Fruit fly (Drosophila melanogaster) whole organism, embryonic: Measurements from ENCODE around the gene Ccz1.
A peak's percentile ranks its signal among the peaks of the same experiment; 100 is the strongest.

Experiments used
- Blimp-1 ChIP-seq: fragments of 200-800 bp; sonication (Bioruptor generic); optimal IDR thresholded peaks from 3 replicates; lab custom pipeline; 2018; ENCODE audit warnings: missing biosample characterization, missing genetic modification characterization, mild to moderate bottlenecking, moderate library complexity, missing genetic modification reagents
- CG10274 ChIP-seq: fragments of 200-800 bp; sonication (Bioruptor generic); optimal IDR thresholded peaks from 3 replicates; lab custom pipeline; 2017; ENCODE audit warnings: missing biosample characterization, mild to moderate bottlenecking, missing genetic modification characterization
- CG11456 ChIP-seq: fragments of 200-800 bp; sonication (Bioruptor generic); IDR thresholded peaks from 3 replicates; pipeline ENCODE4 v1.3.6; 2022; ENCODE audit warnings: missing biosample characterization, missing genetic modification characterization
- CG12071 ChIP-seq: fragments of 200-800 bp; sonication (Bioruptor generic); optimal IDR thresholded peaks from 3 replicates; lab custom pipeline; 2018; ENCODE audit warnings: missing biosample characterization, mild to moderate bottlenecking, missing genetic modification characterization
- CG13775 ChIP-seq: fragments of 200-800 bp; sonication (Bioruptor generic); optimal IDR thresholded peaks from 3 replicates; lab custom pipeline; 2017; ENCODE audit warnings: missing biosample characterization, mild to moderate bottlenecking, missing genetic modification characterization
- CG14014 ChIP-seq: fragments of 200-800 bp; sonication (Bioruptor generic); IDR thresholded peaks from 2 replicates; pipeline ENCODE4 v1.3.6; 2022; ENCODE audit warnings: missing biosample characterization, missing genetic modification characterization
- CG14710 ChIP-seq: fragments of 200-800 bp; sonication (Bioruptor generic); optimal IDR thresholded peaks from 3 replicates; lab custom pipeline; 2019; ENCODE audit warnings: missing biosample characterization, mild to moderate bottlenecking, missing genetic modification characterization, moderate library complexity
- CG1832 ChIP-seq: fragments of 200-800 bp; sonication (Bioruptor generic); optimal IDR thresholded peaks from 2 replicates; lab custom pipeline; 2017; ENCODE audit warnings: missing biosample characterization, mild to moderate bottlenecking, missing genetic modification characterization, inconsistent platforms
- CG2712 ChIP-seq: fragments of 200-800 bp; optimal IDR thresholded peaks from 3 replicates; lab custom pipeline; 2019; ENCODE audit warnings: missing biosample characterization, mild to moderate bottlenecking, missing genetic modification characterization, moderate library complexity
- CG30431 ChIP-seq: fragments of 200-800 bp; sonication (Bioruptor generic); optimal IDR thresholded peaks from 2 replicates; lab custom pipeline; 2017; ENCODE audit warnings: missing biosample characterization, missing genetic modification characterization
- CG3407 ChIP-seq: fragments of 200-800 bp; sonication (Bioruptor generic); optimal IDR thresholded peaks from 2 replicates; lab custom pipeline; 2018; ENCODE audit warnings: missing biosample characterization, mild to moderate bottlenecking, missing genetic modification characterization
- CG4424 ChIP-seq: fragments of 200-800 bp; sonication (Bioruptor generic); optimal IDR thresholded peaks from 3 replicates; lab custom pipeline; 2016; ENCODE audit warnings: missing biosample characterization, missing genetic modification characterization
- CG4730 ChIP-seq: fragments of 200-800 bp; sonication (Bioruptor generic); IDR thresholded peaks from 2 replicates; pipeline ENCODE4 v1.3.6; 2022; ENCODE audit warnings: missing biosample characterization, missing genetic modification characterization
- CG4854 ChIP-seq: fragments of 200-800 bp; sonication (Bioruptor generic); optimal IDR thresholded peaks from 2 replicates; lab custom pipeline; 2016; ENCODE audit warnings: missing biosample characterization, missing genetic modification characterization, inconsistent platforms
- CG6272 ChIP-seq: fragments of 200-800 bp; sonication (Bioruptor generic); IDR thresholded peaks from 2 replicates; pipeline ENCODE4 v1.3.6; 2022; ENCODE audit warnings: missing biosample characterization, missing genetic modification characterization
- CG7556 ChIP-seq: fragments of 200-800 bp; sonication (Bioruptor generic); optimal IDR thresholded peaks from 2 replicates; lab custom pipeline; 2017; ENCODE audit warnings: missing biosample characterization, mild to moderate bottlenecking, missing genetic modification characterization
- CG8089 ChIP-seq: fragments of 200-800 bp; sonication (Bioruptor generic); optimal IDR thresholded peaks from 3 replicates; lab custom pipeline; 2016; ENCODE audit warnings: missing biosample characterization, missing genetic modification characterization
- CG8359 ChIP-seq: fragments of 200-800 bp; sonication (Bioruptor generic); optimal IDR thresholded peaks from 2 replicates; lab custom pipeline; 2017; ENCODE audit warnings: missing biosample characterization, mild to moderate bottlenecking, missing genetic modification characterization, borderline replicate concordance
- CG9817 ChIP-seq: fragments of 200-800 bp; sonication (Bioruptor generic); optimal IDR thresholded peaks from 2 replicates; lab custom pipeline; 2018; ENCODE audit warnings: missing biosample characterization, mild to moderate bottlenecking, missing genetic modification characterization, moderate library complexity
- CG9932 ChIP-seq: fragments of 200-800 bp; sonication (Bioruptor generic); IDR thresholded peaks from 2 replicates; pipeline ENCODE4 v1.3.6; 2022; ENCODE audit warnings: missing biosample characterization, missing genetic modification characterization
- Doc3 ChIP-seq: fragments of 200-800 bp; sonication (Bioruptor generic); IDR thresholded peaks from 3 replicates; pipeline ENCODE4 v1.3.6; 2022; ENCODE audit warnings: missing biosample characterization, missing genetic modification characterization; ENCODE audit not compliant: partially characterized antibody
- E2f1 ChIP-seq: fragments of 200-800 bp; sonication (Bioruptor generic); IDR thresholded peaks from 2 replicates; pipeline ENCODE4 v1.3.6; 2022; ENCODE audit warnings: missing biosample characterization, missing genetic modification characterization
- Ets65A ChIP-seq: fragments of 200-800 bp; sonication (Bioruptor generic); peaks from one replicate; lab custom pipeline; 2016; ENCODE audit warnings: missing biosample characterization, missing genetic modification characterization
- HLHmδ ChIP-seq: fragments of 200-800 bp; sonication (Bioruptor generic); optimal IDR thresholded peaks from 2 replicates; lab custom pipeline; 2018; ENCODE audit warnings: missing biosample characterization, mild to moderate bottlenecking, missing genetic modification characterization, moderate library complexity
- Hand ChIP-seq: fragments of 200-800 bp; sonication (Bioruptor generic); optimal IDR thresholded peaks from 2 replicates; lab custom pipeline; 2017; ENCODE audit warnings: mild to moderate bottlenecking, missing biosample characterization, missing genetic modification reagents, missing genetic modification characterization
- Hey ChIP-seq: fragments of 200-800 bp; sonication (Bioruptor generic); optimal IDR thresholded peaks from 3 replicates; lab custom pipeline; 2018; ENCODE audit warnings: missing biosample characterization, mild to moderate bottlenecking, missing genetic modification characterization
- Hr51 ChIP-seq, 2 experiments: fragments of 200-800 bp; sonication (Bioruptor generic); optimal IDR thresholded peaks; 2 replicates in 1 of 2; 3 replicates in 1 of 2; lab custom pipeline; 2016 to 2018; ENCODE audit warnings: missing biosample characterization in 2 of 2, missing genetic modification characterization in 2 of 2, mild to moderate bottlenecking in 1 of 2, moderate library complexity in 1 of 2
- MESR4 ChIP-seq: fragments of 200-800 bp; sonication (Bioruptor generic); optimal IDR thresholded peaks from 2 replicates; lab custom pipeline; 2018; ENCODE audit warnings: missing biosample characterization, mild to moderate bottlenecking, missing genetic modification characterization, moderate library complexity
- NC2α ChIP-seq: fragments of 200-800 bp; sonication (Bioruptor generic); optimal IDR thresholded peaks from 2 replicates; lab custom pipeline; 2016; ENCODE audit warnings: missing biosample characterization, missing genetic modification characterization
- NFAT ChIP-seq: fragments of 200-800 bp; sonication (Bioruptor generic); IDR thresholded peaks from 2 replicates; pipeline ENCODE4 v1.3.6; 2022; ENCODE audit warnings: missing biosample characterization, missing genetic modification characterization
- Ssrp ChIP-seq: fragments of 200-800 bp; sonication (Bioruptor generic); optimal IDR thresholded peaks from 2 replicates; lab custom pipeline; 2018; ENCODE audit warnings: missing biosample characterization, mild to moderate bottlenecking, missing genetic modification characterization, moderate library complexity
- Tbp ChIP-seq: fragments of >200 bp; optimal IDR thresholded peaks from 2 replicates; lab custom pipeline; 2018; ENCODE audit warnings: missing biosample characterization, missing genetic modification characterization
- YL-1 ChIP-seq: fragments of 200-800 bp; sonication (Bioruptor generic); optimal IDR thresholded peaks from 3 replicates; lab custom pipeline; 2017; ENCODE audit warnings: missing biosample characterization, mild to moderate bottlenecking, missing genetic modification characterization
- br ChIP-seq: fragments of >200 bp; optimal IDR thresholded peaks from 2 replicates; lab custom pipeline; 2017
- chinmo ChIP-seq: fragments of 200-800 bp; sonication (Bioruptor generic); IDR thresholded peaks from 4 replicates; pipeline ENCODE4 v1.3.6; 2022; ENCODE audit warnings: missing biosample characterization, missing genetic modification characterization; ENCODE audit not compliant: partially characterized antibody
- fru ChIP-seq: fragments of >200 bp; optimal IDR thresholded peaks from 2 replicates; lab custom pipeline; 2017
- gfzf ChIP-seq: fragments of 200-800 bp; sonication (Bioruptor generic); optimal IDR thresholded peaks from 2 replicates; lab custom pipeline; 2016; ENCODE audit warnings: missing biosample characterization, mild to moderate bottlenecking, missing genetic modification characterization, moderate library complexity
- h ChIP-seq: fragments of >200 bp; optimal IDR thresholded peaks from 2 replicates; lab custom pipeline; 2017
- hbn ChIP-seq: fragments of 200-800 bp; sonication (Bioruptor generic); IDR thresholded peaks from 2 replicates; pipeline ENCODE4 v1.3.6; 2022; ENCODE audit warnings: missing biosample characterization, missing genetic modification characterization; ENCODE audit not compliant: partially characterized antibody
- inv ChIP-seq: fragments of 200-800 bp; sonication (Bioruptor generic); IDR thresholded peaks from 2 replicates; pipeline ENCODE4 v1.3.6; 2022; ENCODE audit warnings: missing biosample characterization, missing genetic modification characterization; ENCODE audit not compliant: partially characterized antibody
- jigr1 ChIP-seq: fragments of 200-800 bp; sonication (Bioruptor generic); IDR thresholded peaks from 3 replicates; pipeline ENCODE4 v1.3.6; 2022; ENCODE audit warnings: missing biosample characterization, missing genetic modification characterization
- knrl ChIP-seq: fragments of 200-800 bp; sonication (Bioruptor generic); IDR thresholded peaks from 3 replicates; pipeline ENCODE4 v1.3.6; 2022; ENCODE audit warnings: missing biosample characterization, missing genetic modification characterization; ENCODE audit not compliant: partially characterized antibody
- odd ChIP-seq: fragments of 200-800 bp; sonication (Bioruptor generic); optimal IDR thresholded peaks from 2 replicates; lab custom pipeline; 2017; ENCODE audit warnings: missing biosample characterization, mild to moderate bottlenecking, missing genetic modification characterization
- p53 ChIP-seq: fragments of 200-800 bp; sonication (Bioruptor generic); optimal IDR thresholded peaks from 2 replicates; lab custom pipeline; 2016; ENCODE audit warnings: missing biosample characterization, missing genetic modification characterization
- run ChIP-seq: fragments of 200-800 bp; sonication (Bioruptor generic); optimal IDR thresholded peaks from 3 replicates; lab custom pipeline; 2018; ENCODE audit warnings: missing biosample characterization, mild to moderate bottlenecking, missing genetic modification characterization
- salm ChIP-seq: fragments of 200-800 bp; sonication (Bioruptor generic); optimal IDR thresholded peaks from 2 replicates; lab custom pipeline; 2018; ENCODE audit warnings: missing biosample characterization, mild to moderate bottlenecking, missing genetic modification characterization
- tio ChIP-seq: fragments of 200-800 bp; sonication (Bioruptor generic); optimal IDR thresholded peaks from 2 replicates; lab custom pipeline; 2017; ENCODE audit warnings: missing biosample characterization, missing genetic modification characterization, inconsistent platforms
- toy ChIP-seq: fragments of 200-800 bp; sonication (Bioruptor generic); IDR thresholded peaks from 2 replicates; pipeline ENCODE4 v1.3.6; 2022; ENCODE audit warnings: missing biosample characterization, missing genetic modification characterization
- unc-4 ChIP-seq: fragments of 200-800 bp; sonication (Bioruptor generic); IDR thresholded peaks from 2 replicates; pipeline ENCODE4 v1.3.6; 2022; ENCODE audit warnings: missing biosample characterization, missing genetic modification characterization; ENCODE audit not compliant: partially characterized antibody
- wdn ChIP-seq: fragments of 200-800 bp; sonication (Bioruptor generic); IDR thresholded peaks from 2 replicates; pipeline ENCODE4 v1.3.6; 2022; ENCODE audit warnings: missing biosample characterization, missing genetic modification characterization
- wor ChIP-seq: fragments of 200-800 bp; sonication (Bioruptor generic); IDR thresholded peaks from 2 replicates; pipeline ENCODE4 v1.3.6; 2022; ENCODE audit warnings: missing biosample characterization, missing genetic modification characterization
- zfh1 ChIP-seq: fragments of 200-800 bp; sonication (Bioruptor generic); IDR thresholded peaks from 3 replicates; pipeline ENCODE4 v1.3.6; 2022; ENCODE audit warnings: missing biosample characterization, missing genetic modification characterization

Ccz1 gene

dm6 chr3L:3868014-3868413, 30.9 kb downstream of the Ccz1 start (continued):
- TF ChIP-seq wdn (GFP tag; lab: Robert Waterston, UW): no peak
- no peak for TF ChIP-seq MESR4 (GFP tag; lab: Kevin White, UChicago)
- TF ChIP-seq fru (lab: Kevin White, UChicago): no peak
- no peak for TF ChIP-seq HLHmδ (GFP tag; lab: Kevin White, UChicago)
- TF ChIP-seq CG7556 (GFP tag; lab: Kevin White, UChicago): no peak
- no peak for TF ChIP-seq br
- TF ChIP-seq NC2α: no peak
- TF ChIP-seq CG30431 (GFP tag; lab: Kevin White, UChicago): no peak
- TF ChIP-seq CG3407 (GFP tag; lab: Kevin White, UChicago): no peak
- no peak for TF ChIP-seq inv (GFP tag; lab: Robert Waterston, UW)
- no peak for TF ChIP-seq CG4854 (GFP tag; lab: Kevin White, UChicago)
- no peak for TF ChIP-seq salm (tag; lab: Kevin White, UChicago)
- TF ChIP-seq run (tag; lab: Kevin White, UChicago): no peak
- TF ChIP-seq unc-4: no peak
- no peak for TF ChIP-seq YL-1 (GFP tag; lab: Kevin White, UChicago)
- TF ChIP-seq Doc3 (GFP tag; lab: Robert Waterston, UW): no peak
- no peak for TF ChIP-seq CG8089 (GFP tag; lab: Kevin White, UChicago)
- TF ChIP-seq Hr51 (GFP tag; optimal IDR thresholded peaks at IDR 0.05; lab: Kevin White, UChicago): peak in 1 of 2 experiments; percentile 1
- no peak for TF ChIP-seq Ets65A
- TF ChIP-seq CG8359 (GFP tag; lab: Kevin White, UChicago): no peak
- TF ChIP-seq CG11456 (GFP tag; lab: Robert Waterston, UW): no peak
- no peak for TF ChIP-seq jigr1
- peak; percentile 25 for TF ChIP-seq Blimp-1 (GFP tag; lab: Kevin White, UChicago)
- TF ChIP-seq CG10274 (GFP tag; lab: Kevin White, UChicago): no peak
- no peak for TF ChIP-seq CG1832 (GFP tag; lab: Kevin White, UChicago)
- TF ChIP-seq CG13775 (GFP tag; lab: Kevin White, UChicago): peak; percentile 25
- TF ChIP-seq CG6272 (GFP tag; lab: Robert Waterston, UW): no peak
- TF ChIP-seq wor (GFP tag; lab: Robert Waterston, UW): no peak
- no peak for TF ChIP-seq chinmo (GFP tag; lab: Robert Waterston, UW)
- TF ChIP-seq hbn (GFP tag; lab: Robert Waterston, UW): no peak
- no peak for TF ChIP-seq Tbp (GFP tag; lab: Kevin White, UChicago)
- no peak for TF ChIP-seq Hey (tag; lab: Kevin White, UChicago)
- TF ChIP-seq zfh1 (GFP tag; lab: Robert Waterston, UW): peak; percentile 56; the same call in 2 of the 3 replicates
- no peak for TF ChIP-seq E2f1
- peak; percentile 37 for TF ChIP-seq Ssrp
- TF ChIP-seq Hand (GFP tag; lab: Kevin White, UChicago): no peak
- TF ChIP-seq CG9932 (GFP tag; lab: Robert Waterston, UW): no peak
- no peak for TF ChIP-seq CG9817 (tag; lab: Kevin White, UChicago)
- TF ChIP-seq odd (GFP tag; lab: Kevin White, UChicago): no peak
- TF ChIP-seq p53 (GFP tag; lab: Kevin White, UChicago): no peak
- no peak for TF ChIP-seq h (lab: Kevin White, UChicago)
- TF ChIP-seq CG4730 (GFP tag; lab: Robert Waterston, UW): no peak
- peak; percentile 3 for TF ChIP-seq CG14710 (tag; lab: Kevin White, UChicago)
- no peak for TF ChIP-seq gfzf
- no peak for TF ChIP-seq CG14014
- TF ChIP-seq knrl: no peak
- TF ChIP-seq NFAT (GFP tag; lab: Robert Waterston, UW): no peak
- no peak for TF ChIP-seq toy (GFP tag; lab: Robert Waterston, UW)
- TF ChIP-seq CG4424 (GFP tag; lab: Kevin White, UChicago): no peak
- TF ChIP-seq CG12071 (GFP tag; lab: Kevin White, UChicago): no peak
- TF ChIP-seq CG2712 (tag; lab: Kevin White, UChicago): peak; percentile 69
- TF ChIP-seq tio (GFP tag; lab: Kevin White, UChicago): no peak
